ENCODE assay signal across 5 worm cellular contexts in genomic region chrV:5917707-5918106, ce11.
A peak's percentile ranks its signal among the peaks of the same experiment; 100 is the strongest.
TF ChIP-seq lines count a peak whose summit lies in the region.

Gene lrpr-1, minus strand, starts transcription at chrV:5917891.

TF ChIP-seq in whole organism, L1 larva, 84 proteins besides CTCF, POLR2A, EP300 and RAD21 (continues in another document):
- TF ChIP-seq grh-1 (GFP tag; IDR thresholded peaks at IDR 0.05; lab: Robert Waterston, UW) (peak; percentile 88), unc-86 (tag; optimal IDR thresholded peaks at IDR 0.05; lab: Kevin White, UChicago) (peak; percentile 86), tbx-2 (tag; optimal IDR thresholded peaks at IDR 0.05; lab: Kevin White, UChicago) (peak; percentile 97), lin-13 (GFP tag; optimal IDR thresholded peaks at IDR 0.05; lab: Kevin White, UChicago) (peak; percentile 71), isw-1 (GFP tag; IDR thresholded peaks at IDR 0.05; lab: Robert Waterston, UW) (peak; percentile 86), hlh-4 (tag; optimal IDR thresholded peaks at IDR 0.05; lab: Kevin White, UChicago) (peak; percentile 71), irx-1 (tag; optimal IDR thresholded peaks at IDR 0.05; lab: Kevin White, UChicago) (peak; percentile 98), ces-1 (GFP tag; optimal IDR thresholded peaks at IDR 0.05; lab: Kevin White, UChicago) (no peak), nhr-47 (tag; optimal IDR thresholded peaks at IDR 0.05; lab: Kevin White, UChicago) (peak; percentile 97), mef-2 (tag; optimal IDR thresholded peaks at IDR 0.05; lab: Kevin White, UChicago) (no peak), ztf-11 (tag; optimal IDR thresholded peaks at IDR 0.05; lab: Kevin White, UChicago) (peak in 1 of 2 experiments; percentile 99), lir-3 (tag; optimal IDR thresholded peaks at IDR 0.05; lab: Kevin White, UChicago; ENCODE audit: poor library complexity) (peak; percentile 98), ceh-82 (tag; optimal IDR thresholded peaks at IDR 0.05; lab: Kevin White, UChicago) (peak; percentile 71 to 82 (median 78)), hpl-2 (GFP tag; optimal IDR thresholded peaks at IDR 0.05; lab: Kevin White, UChicago) (no peak), mep-1 (tag; optimal IDR thresholded peaks at IDR 0.05; lab: Kevin White, UChicago) (peak; percentile 72), lin-39 (tag; optimal IDR thresholded peaks at IDR 0.05; lab: Kevin White, UChicago) (peak; percentile 69), unc-98 (GFP tag; IDR thresholded peaks at IDR 0.05; lab: Robert Waterston, UW) (peak; percentile 92), aly-2 (tag; optimal IDR thresholded peaks at IDR 0.05; lab: Kevin White, UChicago) (peak; percentile 68)

TF ChIP-seq in whole organism, L3 larva, 47 proteins besides CTCF, POLR2A, EP300 and RAD21 (continues in another document):
- TF ChIP-seq ceh-82 (tag; optimal IDR thresholded peaks at IDR 0.05; lab: Kevin White, UChicago) = peak; percentile 48
- no peak for TF ChIP-seq aly-2 (tag; optimal IDR thresholded peaks at IDR 0.05; lab: Kevin White, UChicago)
- peak; percentile 56 for TF ChIP-seq hmg-11 (tag; optimal IDR thresholded peaks at IDR 0.05; lab: Kevin White, UChicago)
- no peak for TF ChIP-seq ztf-11 (tag; optimal IDR thresholded peaks at IDR 0.05; lab: Kevin White, UChicago)
- TF ChIP-seq nhr-43 (tag; optimal IDR thresholded peaks at IDR 0.05; lab: Kevin White, UChicago; ENCODE audit: poor library complexity, severe bottlenecking) = peak; percentile 95
- TF ChIP-seq egl-27 (tag; optimal IDR thresholded peaks at IDR 0.05; lab: Kevin White, UChicago) = no peak
- peak; percentile 47 for TF ChIP-seq nhr-76 (tag; optimal IDR thresholded peaks at IDR 0.05; lab: Kevin White, UChicago)
- TF ChIP-seq lsy-12 (tag; optimal IDR thresholded peaks at IDR 0.05; lab: Kevin White, UChicago) = peak; percentile 80
- TF ChIP-seq lin-39 (tag; optimal IDR thresholded peaks at IDR 0.05; lab: Kevin White, UChicago) = peak; percentile 34
- TF ChIP-seq skn-1 (tag; optimal IDR thresholded peaks at IDR 0.05; lab: Kevin White, UChicago) = peak; percentile 59
- peak; percentile 52 for TF ChIP-seq ceh-28 (tag; optimal IDR thresholded peaks at IDR 0.05; lab: Kevin White, UChicago)
- no peak for TF ChIP-seq elt-1 (tag; optimal IDR thresholded peaks at IDR 0.05; lab: Kevin White, UChicago)
- TF ChIP-seq fkh-2 (tag; optimal IDR thresholded peaks at IDR 0.05; lab: Kevin White, UChicago) = peak; percentile 56
- TF ChIP-seq ZK546.5 (tag; optimal IDR thresholded peaks at IDR 0.05; lab: Kevin White, UChicago) = no peak
- peak; percentile 42 for TF ChIP-seq jun-1 (tag; optimal IDR thresholded peaks at IDR 0.05; lab: Kevin White, UChicago)
- TF ChIP-seq nhr-237 (tag; optimal IDR thresholded peaks at IDR 0.05; lab: Kevin White, UChicago) = no peak
- TF ChIP-seq mml-1 (tag; optimal IDR thresholded peaks at IDR 0.05; lab: Kevin White, UChicago) = no peak
- no peak for TF ChIP-seq nhr-11 (tag; optimal IDR thresholded peaks at IDR 0.05; lab: Kevin White, UChicago)
- peak; percentile 71 for TF ChIP-seq R02D3.7 (tag; optimal IDR thresholded peaks at IDR 0.05; lab: Kevin White, UChicago)

TF ChIP-seq in whole organism, early embryonic, 17 proteins besides CTCF, POLR2A, EP300 and RAD21:
- TF ChIP-seq tbx-37 (GFP tag; conservative IDR thresholded peaks at IDR 0.05; lab: Robert Waterston, UW) (peak; percentile 88), ceh-36 (tag; optimal IDR thresholded peaks at IDR 0.05; lab: Kevin White, UChicago) (no peak), B0310.2 (tag; optimal IDR thresholded peaks at IDR 0.05; lab: Kevin White, UChicago) (no peak), flt-1 (GFP tag; IDR thresholded peaks at IDR 0.05; lab: Robert Waterston, UW) (peak; percentile 50; the same call in 1 of the 2 replicates), pes-1 (GFP tag; IDR thresholded peaks at IDR 0.05; lab: Robert Waterston, UW) (no peak; the same call in 1 of the 2 replicates), tbx-11 (GFP tag; IDR thresholded peaks at IDR 0.05; lab: Robert Waterston, UW) (no peak)

TF ChIP-seq in whole organism, midembryonic, 9 proteins besides CTCF, POLR2A, EP300 and RAD21:
- TF ChIP-seq klf-2 (GFP tag; conservative IDR thresholded peaks at IDR 0.05; lab: Robert Waterston, UW) (0 out of 2 replicates have a peak, but pooled peaks have one; percentile 49), ztf-23 (GFP tag; IDR thresholded peaks at IDR 0.05; lab: Robert Waterston, UW) (peak; percentile 72; the same call in 1 of the 2 replicates), T22C8.4 (GFP tag; IDR thresholded peaks at IDR 0.05; lab: Robert Waterston, UW) (no peak), flt-1 (GFP tag; IDR thresholded peaks at IDR 0.05; lab: Robert Waterston, UW) (peak; percentile 79), cog-1 (tag; optimal IDR thresholded peaks at IDR 0.05; lab: Kevin White, UChicago) (peak; percentile 47), ref-1 (GFP tag; conservative IDR thresholded peaks at IDR 0.05; lab: Robert Waterston, UW) (no peak)

TF ChIP-seq in whole organism, young adult, 124 proteins besides CTCF, POLR2A, EP300 and RAD21 (continues in another document):
- TF ChIP-seq madf-3 (GFP tag; IDR thresholded peaks at IDR 0.05; lab: Robert Waterston, UW) = peak; percentile 87
- TF ChIP-seq snpc-4 (GFP tag; optimal IDR thresholded peaks at IDR 0.05; lab: Kevin White, UChicago) = no peak
- peak in 1 of 4 experiments; percentile 18 for TF ChIP-seq snpc-4 (tag; optimal IDR thresholded peaks at IDR 0.05; lab: Kevin White, UChicago)
- 0 out of 2 replicates have a peak, but pooled peaks have one; percentile 56 for TF ChIP-seq let-526 (GFP tag; IDR thresholded peaks at IDR 0.05; lab: Robert Waterston, UW)
- TF ChIP-seq sea-2 (GFP tag; IDR thresholded peaks at IDR 0.05; lab: Robert Waterston, UW) = 0 out of 2 replicates have a peak, but pooled peaks have one; percentile 34
- no peak for TF ChIP-seq lin-40 (tag; optimal IDR thresholded peaks at IDR 0.05; lab: Kevin White, UChicago)
- peak; percentile 70; the same call in 1 of the 2 replicates for TF ChIP-seq F33H1.4 (GFP tag; IDR thresholded peaks at IDR 0.05; lab: Robert Waterston, UW)
- TF ChIP-seq repo-1 (tag; optimal IDR thresholded peaks at IDR 0.05; lab: Kevin White, UChicago) = no peak
- TF ChIP-seq ztf-28 (GFP tag; IDR thresholded peaks at IDR 0.05; lab: Robert Waterston, UW) = no peak
- TF ChIP-seq attf-3 (GFP tag; conservative IDR thresholded peaks at IDR 0.05; lab: Robert Waterston, UW) = peak; percentile 71
- TF ChIP-seq akir-1 (GFP tag; optimal IDR thresholded peaks at IDR 0.05; lab: Kevin White, UChicago) = no peak
- TF ChIP-seq ceh-100 (GFP tag; IDR thresholded peaks at IDR 0.05; lab: Robert Waterston, UW) = peak; percentile 67
- peak; percentile 79 for TF ChIP-seq efl-1 (GFP tag; optimal IDR thresholded peaks at IDR 0.05; lab: Kevin White, UChicago)
- TF ChIP-seq hlh-26 (GFP tag; conservative IDR thresholded peaks at IDR 0.05; lab: Robert Waterston, UW) = no peak
- no peak for TF ChIP-seq B0261.1 (tag; optimal IDR thresholded peaks at IDR 0.05; lab: Kevin White, UChicago)
- no peak for TF ChIP-seq lin-26 (GFP tag; IDR thresholded peaks at IDR 0.05; lab: Robert Waterston, UW)
- peak; percentile 78 for TF ChIP-seq K11D2.4 (GFP tag; IDR thresholded peaks at IDR 0.05; lab: Robert Waterston, UW)
- TF ChIP-seq snpc-1.1 (tag; optimal IDR thresholded peaks at IDR 0.05; lab: Kevin White, UChicago; ENCODE audit: insufficient read depth) = no peak
- peak; percentile 65 to 95 (median 67) for TF ChIP-seq lin-35 (GFP tag; optimal IDR thresholded peaks at IDR 0.05; lab: Kevin White, UChicago)
- TF ChIP-seq unc-130 (GFP tag; optimal IDR thresholded peaks at IDR 0.05; lab: Kevin White, UChicago) = peak; percentile 95
- TF ChIP-seq Y67H2A.10 (GFP tag; conservative IDR thresholded peaks at IDR 0.05; lab: Robert Waterston, UW) = peak; percentile 52; the same call in 1 of the 2 replicates
- TF ChIP-seq B0336.3 (GFP tag; IDR thresholded peaks at IDR 0.05; lab: Robert Waterston, UW) = no peak
- no peak for TF ChIP-seq F23B12.7 (tag; optimal IDR thresholded peaks at IDR 0.05; lab: Kevin White, UChicago; ENCODE audit: insufficient read depth)
- TF ChIP-seq egrh-3 (GFP tag; IDR thresholded peaks at IDR 0.05; lab: Robert Waterston, UW) = no peak
- no peak for TF ChIP-seq dpff-1 (tag; optimal IDR thresholded peaks at IDR 0.05; lab: Kevin White, UChicago)
- TF ChIP-seq gei-17 (GFP tag; optimal IDR thresholded peaks at IDR 0.05; lab: Kevin White, UChicago) = no peak
- peak; percentile 53 for TF ChIP-seq lsl-1 (GFP tag; optimal IDR thresholded peaks at IDR 0.05; lab: Kevin White, UChicago)
- no peak for TF ChIP-seq T26A5.8 (tag; optimal IDR thresholded peaks at IDR 0.05; lab: Kevin White, UChicago)
- peak; percentile 14 for TF ChIP-seq F57C9.4 (tag; optimal IDR thresholded peaks at IDR 0.05; lab: Kevin White, UChicago)
- peak; percentile 73 for TF ChIP-seq lir-1 (GFP tag; conservative IDR thresholded peaks at IDR 0.05; lab: Robert Waterston, UW)
- TF ChIP-seq bed-1 (GFP tag; IDR thresholded peaks at IDR 0.05; lab: Robert Waterston, UW) = no peak
- TF ChIP-seq F22D6.2 (tag; optimal IDR thresholded peaks at IDR 0.05; lab: Kevin White, UChicago) = peak; percentile 48
- TF ChIP-seq madf-6 (GFP tag; IDR thresholded peaks at IDR 0.05; lab: Robert Waterston, UW) = peak; percentile 85
- TF ChIP-seq K12H6.12 (tag; optimal IDR thresholded peaks at IDR 0.05; lab: Kevin White, UChicago) = peak; percentile 80
- TF ChIP-seq ama-1 (optimal IDR thresholded peaks at IDR 0.05; lab: Kevin White, UChicago) = no peak
- TF ChIP-seq ama-1 (GFP tag; optimal IDR thresholded peaks at IDR 0.05; lab: Kevin White, UChicago) = no peak
- no peak for TF ChIP-seq nhr-90 (tag; optimal IDR thresholded peaks at IDR 0.05; lab: Kevin White, UChicago)
- no peak for TF ChIP-seq snpc-1.3 (tag; optimal IDR thresholded peaks at IDR 0.05; lab: Kevin White, UChicago; ENCODE audit: insufficient read depth)
- no peak for TF ChIP-seq ztf-3 (GFP tag; optimal IDR thresholded peaks at IDR 0.05; lab: Kevin White, UChicago)
- TF ChIP-seq ceh-91 (GFP tag; IDR thresholded peaks at IDR 0.05; lab: Robert Waterston, UW) = peak; percentile 52
- TF ChIP-seq rec-8 (tag; optimal IDR thresholded peaks at IDR 0.05; lab: Kevin White, UChicago) = peak; percentile 48 to 90
- TF ChIP-seq rpc-1 (optimal IDR thresholded peaks at IDR 0.05; lab: Kevin White, UChicago) = no peak
- TF ChIP-seq rpc-1 (tag; optimal IDR thresholded peaks at IDR 0.05; lab: Kevin White, UChicago) = no peak
- TF ChIP-seq nhr-120 (GFP tag; IDR thresholded peaks at IDR 0.05; lab: Robert Waterston, UW) = no peak
- peak; percentile 65 for TF ChIP-seq xnd-1 (tag; optimal IDR thresholded peaks at IDR 0.05; lab: Kevin White, UChicago)
- TF ChIP-seq ZK185.1 (tag; optimal IDR thresholded peaks at IDR 0.05; lab: Kevin White, UChicago; ENCODE audit: poor library complexity, severe bottlenecking) = peak; percentile 96
- no peak for TF ChIP-seq aptf-3 (GFP tag; IDR thresholded peaks at IDR 0.05; lab: Robert Waterston, UW)

Comparison
In these comparisons a context has a peak if more than half of its experiments do, and no peak if none do; other contexts are left out.
1. Of the 8 proteins assayed by ChIP-seq in both whole organism, young adult and whole organism, L1 larva: peak only in whole organism, young adult: unc-130; only in whole organism, L1 larva: nhr-90; in both: dpl-1, efl-1 and lin-35; in neither: 2; mixed calls (peak in some experiments, not most) for 1.